Worm (Caenorhabditis elegans): ENCODE measurements around the gene DH11.2.

- TF ChIP-seq bed-1 (GFP tag; IDR thresholded peaks at IDR 0.05): no peak
- no peak for TF ChIP-seq ceh-91 (GFP tag; IDR thresholded peaks at IDR 0.05)
Observed at ce11 chrII:7976308-7976707, 36.3 kb upstream of the DH11.2 start, which contains the start of gene DH11.5.
